Fruit fly (Drosophila melanogaster): ENCODE data around the gene CG6179.
A peak's percentile ranks its signal among the peaks of the same experiment; 100 is the strongest.

The CG6179 gene

dm6 chrX:18363423-18363822 is 16.5 kb upstream of the CG6179 start (continued):
- TF ChIP-seq Med (GFP tag) = peak; percentile 81
- no peak for TF ChIP-seq cas (GFP tag; IDR thresholded peaks at IDR 0.05)
- peak; percentile 54; the same call in 2 of the 3 replicates for TF ChIP-seq ci (GFP tag; IDR thresholded peaks at IDR 0.05)
- TF ChIP-seq slbo (GFP tag; IDR thresholded peaks at IDR 0.05) = no peak
- peak; percentile 58 for TF ChIP-seq CG4820 (GFP tag; optimal IDR thresholded peaks at IDR 0.05)
- TF ChIP-seq CG9797 (GFP tag; optimal IDR thresholded peaks at IDR 0.05) = no peak
- TF ChIP-seq klu (GFP tag; IDR thresholded peaks at IDR 0.05) = no peak
- peak; percentile 87 for TF ChIP-seq sr (GFP tag; IDR thresholded peaks at IDR 0.05)
- TF ChIP-seq cg (GFP tag; optimal IDR thresholded peaks at IDR 0.05) = peak; percentile 3
- no peak; the same call in 1 of the 2 replicates for TF ChIP-seq amos (GFP tag; IDR thresholded peaks at IDR 0.05; ENCODE audit: partially characterized antibody)
- no peak for TF ChIP-seq lov (optimal IDR thresholded peaks at IDR 0.05)
- TF ChIP-seq lov (GFP tag; IDR thresholded peaks at IDR 0.05) = 0 out of 3 replicates have a peak, but pooled peaks have one; percentile 29
- TF ChIP-seq Pdp1 (GFP tag; optimal IDR thresholded peaks at IDR 0.05) = peak in 1 of 2 experiments; percentile 80
- TF ChIP-seq MTF-1 (GFP tag; optimal IDR thresholded peaks at IDR 0.05; ENCODE audit: borderline replicate concordance) = peak; percentile 56
- TF ChIP-seq CTCF (GFP tag; optimal IDR thresholded peaks at IDR 0.05) = peak; percentile 27
- TF ChIP-seq CG12236 (GFP tag; optimal IDR thresholded peaks at IDR 0.05) = no peak
- TF ChIP-seq crol (GFP tag; IDR thresholded peaks at IDR 0.05) = peak; percentile 67
- TF ChIP-seq CG17912 (GFP tag; optimal IDR thresholded peaks at IDR 0.05) = peak; percentile 1
- no peak for TF ChIP-seq inv (GFP tag; IDR thresholded peaks at IDR 0.05; ENCODE audit: partially characterized antibody)
- TF ChIP-seq slou (GFP tag; optimal IDR thresholded peaks at IDR 0.05) = no peak
- no peak for TF ChIP-seq CG13296 (GFP tag; optimal IDR thresholded peaks at IDR 0.05)
- TF ChIP-seq ewg (GFP tag; optimal IDR thresholded peaks at IDR 0.05) = no peak
- peak; percentile 13; the same call in 1 of the 2 replicates for TF ChIP-seq vvl (GFP tag; IDR thresholded peaks at IDR 0.05)
- 0 out of 2 replicates have a peak, but pooled peaks have one; percentile 13 for TF ChIP-seq Awh (GFP tag; IDR thresholded peaks at IDR 0.05)

DNA sequence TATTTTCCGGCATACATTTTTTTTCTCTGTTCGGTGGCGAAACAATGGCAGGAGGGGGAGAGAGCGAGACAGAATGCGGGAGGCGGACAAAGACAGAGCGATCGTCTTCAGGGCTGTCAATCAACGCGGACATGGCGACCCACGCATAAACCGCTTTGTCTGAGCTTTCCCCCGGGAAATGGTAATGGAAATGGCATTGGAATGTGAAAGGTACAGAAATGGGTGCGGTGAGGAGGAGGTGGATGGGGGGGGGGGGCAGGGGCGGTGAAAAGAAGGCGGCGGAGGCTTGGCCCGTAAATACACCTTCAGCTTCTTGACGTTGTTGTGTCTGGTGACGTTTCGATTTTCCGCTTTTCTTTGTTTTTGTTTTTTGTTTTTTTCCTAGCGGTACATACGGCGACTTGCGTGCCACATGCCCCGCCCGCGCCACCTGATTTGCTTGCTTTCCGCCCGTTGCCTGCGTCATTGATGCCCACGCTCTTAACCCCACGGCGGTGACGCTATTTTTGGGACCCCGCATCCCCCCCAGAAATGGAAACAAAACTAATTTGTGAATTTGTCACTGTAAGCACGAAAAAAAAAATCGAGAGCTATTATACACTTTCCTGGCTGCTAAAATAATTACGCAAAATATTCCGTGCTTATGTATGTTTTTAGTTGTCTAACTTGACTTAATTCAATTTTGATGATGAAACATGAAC is 15.7 kb upstream of the CG6179 start:
- no peak for TF ChIP-seq phol (tag; optimal IDR thresholded peaks at IDR 0.05)
- TF ChIP-seq sqz (GFP tag; optimal IDR thresholded peaks at IDR 0.05) = peak; percentile 12
- peak; percentile 58 for TF ChIP-seq sd (tag; optimal IDR thresholded peaks at IDR 0.05)
- no peak for TF ChIP-seq zen (tag; optimal IDR thresholded peaks at IDR 0.05)
- no peak for TF ChIP-seq sc (optimal IDR thresholded peaks at IDR 0.05)
- no peak for TF ChIP-seq sc (GFP tag; optimal IDR thresholded peaks at IDR 0.05)
- TF ChIP-seq Ets65A (GFP tag) = peak; percentile 77
- TF ChIP-seq Eip74EF (GFP tag; optimal IDR thresholded peaks at IDR 0.05) = no peak
- TF ChIP-seq chinmo (GFP tag; IDR thresholded peaks at IDR 0.05; ENCODE audit: partially characterized antibody) = no peak
- TF ChIP-seq CG2712 (tag; optimal IDR thresholded peaks at IDR 0.05) = no peak
- no peak for TF ChIP-seq CG1024 (GFP tag; IDR thresholded peaks at IDR 0.05)
- TF ChIP-seq CG12769 (tag; optimal IDR thresholded peaks at IDR 0.05) = peak; percentile 67
- no peak for TF ChIP-seq MBD-R2 (GFP tag; IDR thresholded peaks at IDR 0.05)
- no peak for TF ChIP-seq salm (tag; optimal IDR thresholded peaks at IDR 0.05)
- no peak for TF ChIP-seq Sox102F (GFP tag; optimal IDR thresholded peaks at IDR 0.05)
- TF ChIP-seq Ptx1 (GFP tag; IDR thresholded peaks at IDR 0.05) = no peak
- no peak for TF ChIP-seq CG1602 (GFP tag; optimal IDR thresholded peaks at IDR 0.05)
- no peak for TF ChIP-seq CG12104 (GFP tag; optimal IDR thresholded peaks at IDR 0.05)
- TF ChIP-seq CG30403 (GFP tag; optimal IDR thresholded peaks at IDR 0.05) = no peak
- no peak for TF ChIP-seq lab (GFP tag; optimal IDR thresholded peaks at IDR 0.05)
- TF ChIP-seq CG13894 (tag; optimal IDR thresholded peaks at IDR 0.05) = no peak
- no peak for TF ChIP-seq crc (GFP tag; optimal IDR thresholded peaks at IDR 0.05)
- TF ChIP-seq Optix (GFP tag; IDR thresholded peaks at IDR 0.05) = no peak
- no peak for TF ChIP-seq Lhr (GFP tag; optimal IDR thresholded peaks at IDR 0.05)
- TF ChIP-seq Med (GFP tag) = no peak
- no peak for TF ChIP-seq CG31441 (GFP tag; IDR thresholded peaks at IDR 0.05)
- TF ChIP-seq z (GFP tag; IDR thresholded peaks at IDR 0.05) = no peak
- TF ChIP-seq Tbp (GFP tag; optimal IDR thresholded peaks at IDR 0.05) = no peak
